Fruit fly (Drosophila melanogaster) whole organism, pupa: ENCODE results near the gene mus81.
A peak's percentile ranks its signal among the peaks of the same experiment; 100 is the strongest.

ENCODE experiments used
- CG10348 ChIP-seq: fragments of 200-800 bp; sonication (Bioruptor generic); IDR thresholded peaks from 2 replicates; pipeline ENCODE4 v1.3.6; 2022; ENCODE audit warnings: missing biosample characterization, missing genetic modification characterization
- CG12605 ChIP-seq: fragments of 200-800 bp; sonication (Bioruptor generic); IDR thresholded peaks from 2 replicates; pipeline ENCODE4 v1.3.6; 2022; ENCODE audit warnings: missing biosample characterization, missing genetic modification characterization
- CG13204 ChIP-seq: fragments of 200-800 bp; sonication (Bioruptor generic); optimal IDR thresholded peaks from 2 replicates; lab custom pipeline; 2018; ENCODE audit warnings: missing biosample characterization, mild to moderate bottlenecking, missing genetic modification characterization, moderate library complexity
- CG8159 ChIP-seq: fragments of 200-800 bp; sonication (Bioruptor generic); optimal IDR thresholded peaks from 3 replicates; lab custom pipeline; 2018; ENCODE audit warnings: missing biosample characterization, mild to moderate bottlenecking, missing genetic modification characterization, moderate library complexity
- D1 ChIP-seq: fragments of 200-800 bp; sonication (Bioruptor generic); optimal IDR thresholded peaks from 2 replicates; lab custom pipeline; 2018; ENCODE audit warnings: missing biosample characterization, mild to moderate bottlenecking, missing genetic modification characterization, moderate library complexity
- Ets98B ChIP-seq: fragments of 200-800 bp; sonication (Bioruptor generic); IDR thresholded peaks from 2 replicates; pipeline ENCODE4 v1.3.6; 2022; ENCODE audit warnings: missing biosample characterization, missing genetic modification characterization
- Pif1B ChIP-seq: fragments of 200-800 bp; sonication (Bioruptor generic); optimal IDR thresholded peaks from 3 replicates; lab custom pipeline; 2016; ENCODE audit warnings: missing biosample characterization, missing genetic modification characterization
- fd96Ca ChIP-seq: fragments of 200-800 bp; sonication (Bioruptor generic); IDR thresholded peaks from 3 replicates; pipeline ENCODE4 v1.3.6; 2022; ENCODE audit warnings: missing biosample characterization, missing genetic modification characterization
- rn ChIP-seq: fragments of 200-800 bp; sonication (Bioruptor generic); IDR thresholded peaks from 2 replicates; pipeline ENCODE4 v1.3.6; 2022; ENCODE audit warnings: missing biosample characterization, missing genetic modification characterization

DNA sequence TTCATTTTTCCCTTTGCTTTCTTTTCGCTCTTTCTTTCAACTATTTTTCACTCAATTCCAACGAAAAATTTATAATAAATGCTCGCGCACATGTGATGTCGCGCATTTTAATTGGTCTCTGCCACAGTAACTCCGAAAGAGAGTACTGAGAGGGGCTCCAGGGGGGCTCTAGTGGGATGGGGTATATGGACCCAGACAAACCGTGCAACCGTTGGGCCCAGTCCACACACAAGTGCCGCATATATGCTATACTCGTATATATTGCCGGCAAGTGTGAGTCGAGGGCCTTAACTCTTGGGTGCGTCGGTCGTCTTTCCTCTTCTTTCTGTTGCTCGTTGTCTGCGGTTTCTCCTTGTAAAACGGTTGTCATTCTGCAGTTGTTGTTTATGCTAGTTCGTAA is 42.5 kb upstream of the mus81 start:
- TF ChIP-seq rn (GFP tag; lab: Robert Waterston, UW) = no peak
- no peak for TF ChIP-seq fd96Ca (GFP tag; lab: Robert Waterston, UW)
- TF ChIP-seq CG10348 (GFP tag; lab: Robert Waterston, UW) = no peak
- TF ChIP-seq Pif1B (GFP tag; lab: Kevin White, UChicago) = peak; percentile 47
- TF ChIP-seq CG12605 (GFP tag; lab: Robert Waterston, UW) = 0 out of 2 replicates have a peak, but pooled peaks have one; percentile 24
- no peak for TF ChIP-seq D1
- TF ChIP-seq CG13204 = no peak
- peak; percentile 46 for TF ChIP-seq Ets98B (GFP tag; lab: Robert Waterston, UW)
- TF ChIP-seq CG8159 (tag; lab: Kevin White, UChicago) = no peak
